Fruit fly (Drosophila melanogaster): ENCODE data around the gene CG9581.

DNA sequence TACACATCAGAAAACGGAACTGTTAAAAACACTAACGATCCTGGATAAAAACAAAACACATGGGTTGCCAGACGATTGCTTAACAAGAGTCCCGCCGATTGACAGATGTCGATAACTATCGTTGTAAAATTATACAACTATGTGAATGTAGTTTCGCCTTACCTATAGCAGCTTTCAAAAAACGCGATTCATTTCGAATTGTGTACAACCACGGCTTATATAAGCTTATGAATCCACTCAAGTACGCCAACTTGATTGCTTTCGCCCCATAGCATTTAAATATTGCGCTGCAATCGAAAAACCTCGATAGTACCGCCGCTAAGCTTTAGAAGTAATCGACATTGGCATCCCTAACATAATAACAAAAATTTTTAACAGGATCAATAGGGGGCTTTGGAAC lies at the start of gene CG9581, which contains the start of gene CG9578:
- no peak for TF ChIP-seq CG3919 (GFP tag; optimal IDR thresholded peaks at IDR 0.05)
- no peak for TF ChIP-seq topi (GFP tag; optimal IDR thresholded peaks at IDR 0.05)
- TF ChIP-seq CG6854 (GFP tag; optimal IDR thresholded peaks at IDR 0.05): no peak

Measured in whole organism, prepupa.